Worm (Caenorhabditis elegans): ENCODE results near the gene T07G12.3.

T07G12.3 gene

DNA sequence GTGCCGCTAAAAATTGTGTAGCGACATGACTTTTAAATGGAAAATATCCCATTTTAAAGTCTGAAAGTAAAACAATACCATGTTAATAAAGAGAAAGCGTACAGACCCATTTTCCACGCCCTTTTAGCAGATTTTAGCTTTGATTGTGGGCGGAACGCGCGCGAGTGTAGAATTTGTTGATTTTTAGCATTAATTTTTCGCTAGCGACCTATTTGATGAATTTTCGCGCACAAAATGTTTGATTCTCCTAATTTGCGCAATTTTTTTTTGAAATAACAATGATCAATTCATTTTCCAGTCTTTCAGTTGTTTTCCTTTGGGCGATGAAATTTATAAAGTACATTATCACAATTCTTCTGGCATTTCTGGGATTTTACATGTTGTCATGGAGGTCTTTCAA is at the start of gene T07G12.3:
Gene T07G12.3 (plus strand): TSS at position 301 of the 400 bp plus-strand sequence.
- TF ChIP-seq unc-62 (GFP tag; optimal IDR thresholded peaks at IDR 0.05): no peak

DNA sequence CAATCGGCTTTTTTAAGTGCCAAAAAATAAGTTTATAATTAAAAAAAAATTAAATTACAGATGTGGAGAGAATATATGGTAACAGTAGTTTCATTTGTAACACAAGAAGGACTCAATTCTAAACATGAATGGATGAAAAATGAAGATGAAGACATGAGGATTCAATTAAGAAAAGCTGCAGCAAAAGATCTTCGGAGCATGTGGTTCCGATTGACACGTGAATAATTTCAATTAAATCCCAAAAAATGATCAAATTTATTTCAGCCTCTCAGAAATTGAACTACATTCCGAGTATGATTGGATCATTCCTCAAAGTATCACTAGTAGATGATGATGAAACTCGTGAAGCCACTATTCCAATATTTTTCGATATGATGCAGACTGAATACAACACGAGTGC is 44.3 kb upstream of the T07G12.3 start:
- TF ChIP-seq unc-62 (GFP tag; optimal IDR thresholded peaks at IDR 0.05): no peak

ce11 chrIV:10498401-10498800 is 35.3 kb upstream of the T07G12.3 start:
- TF ChIP-seq unc-62 (GFP tag; optimal IDR thresholded peaks at IDR 0.05): no peak

ce11 chrIV:10499948-10500356 is 33.8 kb upstream of the T07G12.3 start:
- no peak for TF ChIP-seq unc-62 (GFP tag; optimal IDR thresholded peaks at IDR 0.05)

DNA sequence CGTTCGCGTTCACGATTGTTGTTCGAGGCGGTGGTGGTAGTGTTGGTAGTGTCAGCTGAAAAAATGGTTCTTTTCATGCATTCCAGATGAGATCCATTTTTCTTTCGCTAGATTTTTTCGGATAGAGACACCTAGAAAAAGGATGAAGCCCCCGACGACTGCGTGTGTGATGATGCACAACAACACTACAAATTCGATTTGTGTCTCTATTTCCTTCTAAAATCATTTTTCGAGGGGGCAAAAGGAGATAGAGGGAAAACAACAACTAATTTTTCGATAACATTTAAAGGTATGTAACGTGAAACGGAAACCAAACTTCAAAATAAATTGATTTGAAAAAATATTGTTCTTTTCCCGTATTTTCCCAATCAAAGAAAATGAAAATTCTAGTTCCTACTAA is 33.3 kb upstream of the T07G12.3 start:
- no peak for TF ChIP-seq unc-62 (GFP tag; optimal IDR thresholded peaks at IDR 0.05)

- TF ChIP-seq unc-62 (GFP tag; optimal IDR thresholded peaks at IDR 0.05): no peak
Observed at ce11 chrIV:10501550-10502240, 32.0 kb upstream of the T07G12.3 start, which contains the start of gene tax-6. tax-6 (minus strand) TSS chrIV:10501600.

- no peak for TF ChIP-seq unc-62 (GFP tag; optimal IDR thresholded peaks at IDR 0.05)
Observed at ce11 chrIV:10502345-10502744, 31.4 kb upstream of the T07G12.3 start.

- no peak for TF ChIP-seq unc-62 (GFP tag; optimal IDR thresholded peaks at IDR 0.05)
Observed at ce11 chrIV:10503750-10504232, 29.9 kb upstream of the T07G12.3 start.

ce11 chrIV:10505016-10505415 is 28.7 kb upstream of the T07G12.3 start:
- TF ChIP-seq unc-62 (GFP tag; optimal IDR thresholded peaks at IDR 0.05): no peak

DNA sequence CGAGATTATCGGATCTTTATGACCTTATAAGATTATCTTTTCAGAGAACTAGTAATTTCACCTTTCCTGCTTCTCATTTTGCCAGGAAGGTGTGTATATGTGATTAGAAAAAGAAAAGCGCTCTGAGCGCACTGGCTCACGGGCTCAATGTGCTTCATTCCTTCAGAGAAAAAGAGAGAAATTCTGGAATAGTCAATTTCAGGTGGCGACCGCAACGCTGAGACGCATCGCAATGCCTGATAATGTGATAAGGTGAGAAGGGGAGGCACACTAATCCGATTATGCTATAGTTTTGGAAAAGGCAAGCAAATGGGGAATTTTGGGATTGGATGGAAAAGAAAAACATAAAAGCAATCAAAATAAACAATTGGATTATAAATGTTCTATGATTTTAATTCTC is 27.7 kb upstream of the T07G12.3 start:
- TF ChIP-seq unc-62 (GFP tag; optimal IDR thresholded peaks at IDR 0.05): no peak

DNA sequence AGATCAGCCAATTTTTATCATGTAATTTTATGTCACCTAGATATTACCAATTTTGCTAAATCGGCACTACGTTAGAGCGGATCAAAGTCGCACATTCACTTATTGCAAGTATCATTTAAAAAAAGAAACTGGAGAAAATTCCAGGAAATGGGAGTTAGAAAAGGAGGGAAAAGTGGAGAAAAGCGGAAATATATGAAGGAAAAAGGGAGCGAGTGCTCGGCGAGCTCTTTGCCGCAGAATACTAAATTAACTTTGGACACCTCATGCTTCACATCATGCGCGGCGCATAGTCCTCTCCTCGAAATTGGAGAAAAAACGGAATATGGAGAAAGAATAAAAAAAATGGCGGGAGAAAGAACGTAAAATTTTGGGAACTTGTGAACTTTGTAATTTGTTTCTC is 26.2 kb upstream of the T07G12.3 start:
- TF ChIP-seq unc-62 (GFP tag; optimal IDR thresholded peaks at IDR 0.05): no peak

DNA sequence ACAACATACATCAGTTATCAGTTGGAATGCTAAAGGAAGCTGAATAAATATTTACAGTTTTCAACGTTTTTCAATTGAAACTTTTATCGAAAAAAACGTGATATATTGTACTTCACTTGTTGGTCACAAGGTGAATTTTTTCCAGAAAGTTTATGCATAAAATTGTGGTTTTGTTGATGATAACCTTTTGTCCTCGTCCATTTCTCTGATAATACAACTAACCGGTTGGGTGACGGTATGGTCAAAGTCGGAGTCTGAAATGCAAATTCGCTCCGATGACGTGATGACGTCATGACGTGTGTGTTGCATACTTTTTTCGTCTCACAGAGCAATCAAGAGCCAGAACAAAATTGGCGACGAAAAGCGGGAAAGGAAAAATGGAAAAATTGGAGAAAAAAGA is 22.3 kb upstream of the T07G12.3 start:
- no peak for TF ChIP-seq unc-62 (GFP tag; optimal IDR thresholded peaks at IDR 0.05)

DNA sequence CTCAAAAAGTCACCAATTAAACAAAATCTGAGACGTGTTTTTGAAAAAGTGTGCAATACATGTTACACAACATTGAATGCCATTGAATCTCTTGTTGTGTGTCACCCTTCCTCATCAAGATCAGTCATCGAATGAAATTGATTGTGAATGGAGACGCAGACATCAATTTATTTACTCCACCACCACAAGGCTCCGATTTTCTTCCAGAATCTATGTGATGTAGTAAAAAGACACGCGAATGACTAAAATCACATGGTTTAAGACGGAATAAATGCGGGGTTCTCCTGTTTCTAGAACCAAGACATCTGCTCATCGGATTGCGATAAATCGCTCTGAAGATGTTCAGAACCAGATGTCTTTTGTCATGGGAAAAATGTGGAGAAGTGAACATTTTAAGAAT is 21.0 kb upstream of the T07G12.3 start:
- no peak for TF ChIP-seq unc-62 (GFP tag; optimal IDR thresholded peaks at IDR 0.05)

DNA sequence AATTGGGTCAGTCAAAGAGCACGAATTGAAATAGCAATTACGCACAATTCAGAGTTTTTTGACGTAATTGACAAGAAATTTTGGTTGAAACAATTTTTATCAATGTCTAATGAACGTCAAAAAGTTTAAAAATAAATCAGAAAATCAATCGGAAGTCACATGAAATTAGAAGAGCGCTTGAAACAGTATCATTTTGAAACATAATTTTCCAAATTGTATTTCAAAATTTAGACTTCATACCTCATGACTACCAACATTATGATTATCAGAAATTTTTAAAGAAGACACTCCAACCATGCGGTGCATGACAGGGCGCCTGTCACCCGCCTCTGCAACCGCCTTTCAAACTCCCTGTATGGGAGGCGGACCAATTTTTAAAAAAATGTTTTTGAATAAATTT is 20.5 kb upstream of the T07G12.3 start:
- TF ChIP-seq unc-62 (GFP tag; optimal IDR thresholded peaks at IDR 0.05): no peak

DNA sequence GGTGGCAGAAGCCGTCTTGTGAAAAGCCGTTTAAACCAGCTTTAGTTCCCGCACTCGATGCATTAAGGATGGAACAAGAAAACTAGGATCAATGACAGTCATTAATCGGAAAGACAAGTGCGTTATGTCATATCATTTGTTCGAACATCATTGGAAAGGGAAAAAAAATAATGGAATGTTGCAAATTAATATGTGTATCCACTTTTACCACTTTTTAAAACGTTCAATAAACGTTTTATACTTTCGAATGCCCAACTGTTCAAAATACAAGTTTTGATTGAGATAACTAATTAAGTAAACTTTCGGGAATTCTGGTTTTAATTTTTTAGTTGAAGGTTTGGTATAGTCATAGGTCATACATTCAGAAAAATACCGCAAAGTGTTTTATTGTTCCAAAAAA is 18.6 kb upstream of the T07G12.3 start, which contains the start of gene C02F4.4:
Gene C02F4.4 (minus strand): TSS at position 101 of the 400 bp plus-strand sequence.
- no peak for TF ChIP-seq unc-62 (GFP tag; optimal IDR thresholded peaks at IDR 0.05)

ce11 chrIV:10518652-10519051 is 15.1 kb upstream of the T07G12.3 start:
- no peak for TF ChIP-seq unc-62 (GFP tag; optimal IDR thresholded peaks at IDR 0.05)

- no peak for TF ChIP-seq unc-62 (GFP tag; optimal IDR thresholded peaks at IDR 0.05)
Observed at ce11 chrIV:10521106-10521505, 12.6 kb upstream of the T07G12.3 start, which contains the start of gene cal-4. cal-4 (plus strand) TSS chrIV:10521406.

Measured in whole organism, dauer.